Worm (Caenorhabditis elegans) whole organism, L2 larva: ENCODE results near the gene kcmf-1.

Source experiments
- F13H6.1 ChIP-seq: sonication (generic microtip); optimal IDR thresholded peaks from 2 replicates; lab custom pipeline; 2016; ENCODE audit warnings: missing genetic modification characterization, missing compliant biosample characterization
- R02D3.7 ChIP-seq: fragments of 150-350 bp; optimal IDR thresholded peaks from 2 replicates; lab custom pipeline; 2014; ENCODE audit warnings: missing biosample characterization, missing genetic modification characterization
- aly-2 ChIP-seq: fragments of 150-350 bp; optimal IDR thresholded peaks from 2 replicates; lab custom pipeline; 2014; ENCODE audit warnings: missing biosample characterization, missing genetic modification characterization
- blmp-1 ChIP-seq: sonication (generic microtip); optimal IDR thresholded peaks from 2 replicates; lab custom pipeline; 2017; ENCODE audit warnings: missing genetic modification characterization, mild to moderate bottlenecking, missing compliant biosample characterization, antibody characterized with exemption, moderate library complexity; ENCODE audit not compliant: insufficient read depth
- egl-27 ChIP-seq: sonication (generic microtip); optimal IDR thresholded peaks from 3 replicates; lab custom pipeline; 2017; ENCODE audit warnings: missing biosample characterization, missing genetic modification reagents, missing genetic modification characterization
- gmeb-1 ChIP-seq: fragments of 150-350 bp; optimal IDR thresholded peaks from 2 replicates; lab custom pipeline; 2014; ENCODE audit warnings: missing biosample characterization, missing genetic modification characterization
- lin-11 ChIP-seq: fragments of 150-350 bp; sonication (generic microtip); optimal IDR thresholded peaks from 2 replicates; lab custom pipeline; 2014; ENCODE audit warnings: missing biosample characterization, missing genetic modification characterization, inconsistent platforms, mixed read lengths
- lin-39 ChIP-seq: fragments of 150-350 bp; optimal IDR thresholded peaks from 2 replicates; lab custom pipeline; 2014; ENCODE audit warnings: missing biosample characterization, missing genetic modification reagents, missing genetic modification characterization
- lsy-2 ChIP-seq, 2 experiments: fragments of 150-350 bp in 1 of 2; sonication (generic microtip) in 1 of 2; optimal IDR thresholded peaks; 2 replicates each; lab custom pipeline; 2014 to 2017; ENCODE audit warnings: missing biosample characterization in 2 of 2, missing genetic modification characterization in 2 of 2
- mab-5 ChIP-seq: fragments of 150-350 bp; optimal IDR thresholded peaks from 2 replicates; lab custom pipeline; 2014; ENCODE audit warnings: missing biosample characterization, missing genetic modification characterization
- mbf-1 ChIP-seq: sonication (generic microtip); optimal IDR thresholded peaks from 2 replicates; lab custom pipeline; 2017; ENCODE audit warnings: missing biosample characterization, missing genetic modification characterization
- nhr-10 ChIP-seq: sonication (generic microtip); optimal IDR thresholded peaks from 2 replicates; lab custom pipeline; 2017; ENCODE audit warnings: missing biosample characterization, missing genetic modification characterization
- nhr-129 ChIP-seq: fragments of 150-350 bp; optimal IDR thresholded peaks from 2 replicates; lab custom pipeline; 2014; ENCODE audit warnings: missing biosample characterization, missing genetic modification characterization
- nhr-21 ChIP-seq: fragments of 150-350 bp; optimal IDR thresholded peaks from 2 replicates; lab custom pipeline; 2014; ENCODE audit warnings: missing biosample characterization, missing genetic modification characterization
- nhr-237 ChIP-seq: fragments of 150-350 bp; optimal IDR thresholded peaks from 2 replicates; lab custom pipeline; 2014; ENCODE audit warnings: missing biosample characterization, missing genetic modification characterization
- nhr-25 ChIP-seq: fragments of 150-350 bp; sonication (generic microtip); optimal IDR thresholded peaks from 3 replicates; lab custom pipeline; 2014; ENCODE audit warnings: missing biosample characterization, missing genetic modification characterization
- nhr-6 ChIP-seq: fragments of 150-350 bp; optimal IDR thresholded peaks from 2 replicates; lab custom pipeline; 2014; ENCODE audit warnings: missing biosample characterization, missing genetic modification characterization
- peb-1 ChIP-seq: fragments of 150-350 bp; optimal IDR thresholded peaks from 2 replicates; lab custom pipeline; 2014; ENCODE audit warnings: missing biosample characterization, missing genetic modification characterization
- sem-4 ChIP-seq: fragments of 150-350 bp; optimal IDR thresholded peaks from 2 replicates; lab custom pipeline; 2014; ENCODE audit warnings: missing biosample characterization, missing genetic modification reagents, missing genetic modification characterization
- skn-1 ChIP-seq: sonication (generic microtip); optimal IDR thresholded peaks from 2 replicates; lab custom pipeline; 2017; ENCODE audit warnings: missing biosample characterization, missing genetic modification characterization
- sma-3 ChIP-seq: sonication (generic microtip); optimal IDR thresholded peaks from 2 replicates; lab custom pipeline; 2016; ENCODE audit warnings: missing genetic modification reagents, missing genetic modification characterization, missing compliant biosample characterization
- sma-9 ChIP-seq, 2 experiments: fragments of 150-350 bp in 1 of 2; sonication (generic microtip) in 1 of 2; optimal IDR thresholded peaks; 2 replicates each; lab custom pipeline; 2014 to 2016; ENCODE audit warnings: missing genetic modification characterization in 2 of 2, mild to moderate bottlenecking in 1 of 2, missing biosample characterization in 1 of 2, missing compliant biosample characterization in 1 of 2, missing genetic modification reagents in 1 of 2, moderate library complexity in 1 of 2
- snpc-4 ChIP-seq: fragments of 150-350 bp; optimal IDR thresholded peaks from 2 replicates; lab custom pipeline; 2014; ENCODE audit warnings: missing biosample characterization, missing genetic modification characterization
- unc-62 ChIP-seq: fragments of 150-350 bp; optimal IDR thresholded peaks from 2 replicates; lab custom pipeline; 2014; ENCODE audit warnings: missing biosample characterization, missing genetic modification reagents, missing genetic modification characterization
- ztf-11 ChIP-seq: sonication (generic microtip); optimal IDR thresholded peaks from 2 replicates; lab custom pipeline; 2017; ENCODE audit warnings: missing biosample characterization, missing genetic modification characterization

The kcmf-1 gene

DNA sequence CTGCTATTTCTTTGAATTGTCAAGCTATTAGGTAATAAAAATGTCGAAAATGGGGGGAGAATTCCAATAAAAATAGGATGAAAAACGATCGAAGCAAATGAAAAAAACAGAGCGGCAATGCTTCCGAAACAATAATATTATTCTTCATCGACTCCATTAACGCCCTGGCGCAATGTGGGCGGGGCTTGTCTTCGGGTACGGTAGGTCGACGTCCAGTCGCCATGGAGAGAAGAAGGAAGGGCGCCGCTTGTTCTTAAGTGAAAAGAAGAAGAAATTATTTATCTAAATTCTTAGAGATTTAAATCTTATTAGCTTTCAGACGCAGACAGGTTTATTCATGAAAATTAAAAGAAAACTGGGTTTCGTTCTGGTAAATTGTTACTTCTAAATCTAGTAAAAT lies 37.0 kb upstream of the kcmf-1 start:
- TF ChIP-seq lsy-2 (tag; optimal IDR thresholded peaks at IDR 0.05; lab: Kevin White, UChicago) (peak in 1 of 2 experiments; percentile 76), sma-3 (GFP tag; lab: Kevin White, UChicago) (no peak), lin-39 (tag; lab: Kevin White, UChicago) (no peak)

DNA sequence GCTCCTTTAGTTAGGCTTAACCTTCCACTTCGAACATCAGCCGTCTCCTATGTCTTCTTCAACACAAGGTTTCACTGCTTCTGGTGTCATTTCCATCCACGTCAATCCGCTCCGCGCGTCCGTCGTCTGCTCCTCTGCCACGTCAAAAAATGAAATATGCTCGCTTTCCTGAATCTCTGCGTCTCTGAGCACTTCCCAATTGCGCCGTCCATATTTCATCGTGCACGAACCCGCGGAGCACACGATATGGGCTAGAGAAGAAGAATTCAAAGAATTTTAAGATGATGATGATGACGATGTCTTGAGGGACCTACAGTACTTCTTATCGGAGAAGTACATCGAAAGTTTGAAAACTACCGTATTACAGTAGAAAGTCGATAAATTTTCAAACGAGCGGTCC lies 36.2 kb upstream of the kcmf-1 start:
- TF ChIP-seq mbf-1 (no peak), nhr-10 (tag; lab: Kevin White, UChicago) (no peak), lin-11 (no peak), nhr-25 (tag; lab: Kevin White, UChicago) (no peak), F13H6.1 (tag; lab: Kevin White, UChicago) (no peak), lsy-2 (tag; optimal IDR thresholded peaks at IDR 0.05; lab: Kevin White, UChicago) (peak in 1 of 2 experiments; percentile 21), unc-62 (peak; percentile 10), mab-5 (peak; percentile 71)

DNA sequence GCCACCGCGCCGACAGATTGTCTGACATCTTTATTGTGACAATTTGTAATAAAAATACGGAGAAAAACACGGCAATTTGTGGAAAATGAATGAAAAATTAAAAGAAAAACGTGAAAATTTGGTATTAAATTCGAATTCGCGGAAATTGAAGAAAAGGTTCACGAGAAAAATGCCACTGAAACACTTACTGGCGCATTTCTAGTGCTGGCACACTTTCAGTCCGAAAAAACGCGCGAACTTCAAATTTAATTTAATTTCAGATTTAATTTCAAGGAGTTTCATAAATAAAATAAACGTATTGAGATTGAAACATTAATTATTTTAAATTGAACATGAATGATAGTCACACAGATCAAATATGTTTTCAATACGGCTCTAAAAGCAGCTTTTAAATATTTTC lies 33.9 kb upstream of the kcmf-1 start, which contains the start of gene cyk-7:
Gene cyk-7, minus strand, starts transcription at position 99 of the 400 bp plus-strand sequence.
- TF ChIP-seq lsy-2 (tag; optimal IDR thresholded peaks at IDR 0.05; lab: Kevin White, UChicago): peak in 1 of 2 experiments; percentile 37
- no peak for TF ChIP-seq R02D3.7 (tag; lab: Kevin White, UChicago)

- TF ChIP-seq snpc-4: no peak
- TF ChIP-seq nhr-237 (tag; lab: Kevin White, UChicago): no peak
- TF ChIP-seq skn-1: no peak
Observed at ce11 chrIII:7805253-7805652, 24.0 kb upstream of the kcmf-1 start.

DNA sequence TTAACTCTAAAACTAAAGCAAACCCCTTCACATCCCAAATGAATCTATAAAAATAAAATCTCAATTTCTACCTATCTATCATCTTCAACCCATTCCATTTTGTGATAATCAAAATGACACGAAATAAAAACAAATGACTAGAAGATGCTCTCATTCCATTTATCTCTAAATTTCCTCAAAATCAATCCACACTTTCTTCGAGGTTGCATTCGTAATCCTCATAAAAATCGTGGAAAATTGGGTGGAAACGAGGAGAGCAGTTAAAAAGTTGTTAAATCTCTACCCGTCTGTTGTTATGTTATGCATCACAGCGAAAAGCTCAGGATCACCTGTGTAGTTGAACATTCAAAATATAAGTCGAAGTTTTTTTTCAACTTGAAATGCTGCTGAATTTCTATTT lies 22.3 kb upstream of the kcmf-1 start:
- TF ChIP-seq aly-2 (tag; lab: Kevin White, UChicago) (no peak), nhr-129 (no peak)

- no peak for TF ChIP-seq nhr-21 (tag; lab: Kevin White, UChicago)
Observed at ce11 chrIII:7809033-7809432, 20.2 kb upstream of the kcmf-1 start.

DNA sequence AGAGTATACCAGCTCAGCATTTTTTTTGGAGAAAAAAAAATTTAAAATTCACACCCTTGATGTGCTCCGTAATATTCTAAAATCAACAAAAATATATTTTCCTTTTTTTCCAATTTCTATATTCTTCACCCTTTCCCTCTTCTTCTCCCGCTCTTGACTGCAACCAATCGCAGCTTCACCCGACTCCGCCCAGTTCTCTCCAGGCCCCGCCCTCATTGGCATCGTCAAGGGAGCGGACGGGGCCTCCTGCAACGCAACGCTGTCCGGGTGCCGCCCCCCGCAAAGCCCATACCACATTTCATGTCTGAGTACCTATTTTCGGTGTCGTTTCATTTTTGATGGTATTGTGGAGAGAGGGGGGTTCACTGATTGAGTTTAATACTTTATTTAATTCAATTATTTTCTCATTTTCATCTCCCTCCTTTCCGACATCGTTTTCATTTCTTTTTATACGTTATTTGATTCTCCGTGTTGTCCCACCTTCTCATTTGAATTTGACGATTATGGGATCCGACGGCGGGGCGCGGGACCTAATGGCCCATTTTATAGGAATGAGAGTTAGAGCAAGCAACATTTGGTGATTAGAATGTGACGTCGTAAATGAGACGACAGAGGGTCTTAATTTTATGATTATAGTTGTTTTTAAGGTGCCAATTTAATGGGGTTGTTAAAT lies 16.9 kb upstream of the kcmf-1 start:
- TF ChIP-seq nhr-129 (no peak), gmeb-1 (tag; lab: Kevin White, UChicago) (no peak), lsy-2 (tag; optimal IDR thresholded peaks at IDR 0.05; lab: Kevin White, UChicago) (peak; percentile 6 to 37), sem-4 (peak; percentile 37), snpc-4 (no peak)

DNA sequence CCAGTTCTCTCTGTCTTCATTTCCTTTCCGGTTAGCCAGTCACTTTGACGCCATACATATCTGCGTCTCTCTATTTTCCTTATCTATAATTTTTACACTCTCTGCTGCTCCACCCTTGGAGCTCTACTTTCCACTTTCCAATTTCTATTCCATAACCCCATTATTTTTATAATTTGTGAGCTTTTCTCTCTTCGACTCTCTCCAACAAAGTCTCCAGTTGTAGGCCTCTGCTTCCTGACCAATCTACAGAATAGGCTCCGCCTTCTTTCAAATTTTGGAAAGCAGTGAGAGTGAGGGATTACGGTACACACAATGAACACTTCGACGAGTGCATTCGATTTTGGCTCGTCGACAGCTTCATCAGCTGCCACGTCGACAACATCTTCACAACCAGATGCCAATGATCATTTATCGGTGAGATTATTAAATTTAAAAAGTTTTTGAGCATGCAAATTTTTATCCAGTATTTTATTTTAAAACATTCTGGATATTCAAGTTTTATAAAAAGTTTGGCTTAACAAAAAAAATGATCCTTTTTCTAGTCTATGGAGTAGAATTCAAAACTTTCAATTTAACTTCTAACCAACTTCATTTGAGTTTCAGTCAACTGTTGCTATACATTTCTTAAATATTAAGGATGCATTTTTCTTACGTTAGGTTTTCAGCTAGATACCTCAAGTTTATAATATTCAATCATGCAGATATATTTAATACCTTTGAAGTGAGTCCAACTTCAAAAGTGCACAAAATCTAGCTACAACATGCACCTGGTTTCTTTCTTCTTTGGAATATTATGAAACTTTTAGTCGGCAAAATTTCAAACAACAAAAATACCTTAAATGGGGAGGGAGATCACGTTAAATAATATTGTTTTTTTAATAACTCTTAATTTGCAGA lies 14.8 kb upstream of the kcmf-1 start, which contains the start of gene egl-5:
Gene egl-5, plus strand, starts transcription at position 216 of the 897 bp plus-strand sequence.
- TF ChIP-seq egl-27: no peak
- TF ChIP-seq sma-3 (GFP tag; lab: Kevin White, UChicago): no peak
- TF ChIP-seq gmeb-1 (tag; lab: Kevin White, UChicago): no peak
- TF ChIP-seq skn-1: no peak
- TF ChIP-seq unc-62: no peak
- no peak for TF ChIP-seq ztf-11 (tag; lab: Kevin White, UChicago)
- TF ChIP-seq sem-4: peak; percentile 100
- TF ChIP-seq nhr-129: no peak
- TF ChIP-seq nhr-6 (tag; lab: Kevin White, UChicago): no peak
- TF ChIP-seq lsy-2 (tag; optimal IDR thresholded peaks at IDR 0.05; lab: Kevin White, UChicago): peak in 1 of 2 experiments; percentile 25
- no peak for TF ChIP-seq lin-39 (tag; lab: Kevin White, UChicago)
- TF ChIP-seq blmp-1 (tag; lab: Kevin White, UChicago): no peak
- TF ChIP-seq peb-1 (tag; lab: Kevin White, UChicago): no peak
- TF ChIP-seq sma-9 (GFP tag; optimal IDR thresholded peaks at IDR 0.05; lab: Kevin White, UChicago): no peak
- no peak for TF ChIP-seq sma-9 (tag; optimal IDR thresholded peaks at IDR 0.05; lab: Kevin White, UChicago)
